Worm (Caenorhabditis elegans) whole organism, L1 larva: Measurements from ENCODE around the gene Y37D8A.25.

Experiments used
- aha-1 ChIP-seq: fragments of 150-350 bp; optimal IDR thresholded peaks from 2 replicates; lab custom pipeline; 2014; ENCODE audit warnings: missing biosample characterization, missing genetic modification characterization
- alr-1 ChIP-seq: fragments of 200-800 bp; sonication (Bioruptor generic); optimal IDR thresholded peaks from 2 replicates; lab custom pipeline; 2018; ENCODE audit warnings: borderline replicate concordance, mild to moderate bottlenecking, missing genetic modification characterization, missing compliant biosample characterization
- ces-1 ChIP-seq: fragments of 150-350 bp; optimal IDR thresholded peaks from 2 replicates; lab custom pipeline; 2014; ENCODE audit warnings: missing biosample characterization, missing genetic modification reagents, missing genetic modification characterization
- dpl-1 ChIP-seq, 3 experiments: fragments of 150-350 bp in 2 of 3; sonication (generic microtip) in 1 of 3; optimal IDR thresholded peaks; 2 replicates each; lab custom pipeline; 2014 to 2017; ENCODE audit warnings: missing biosample characterization in 3 of 3, missing genetic modification characterization in 3 of 3, missing genetic modification reagents in 3 of 3
- lin-39 ChIP-seq: fragments of 150-350 bp; optimal IDR thresholded peaks from 2 replicates; lab custom pipeline; 2014; ENCODE audit warnings: missing biosample characterization, missing genetic modification reagents, missing genetic modification characterization
- nhr-11 ChIP-seq: fragments of 150-350 bp; optimal IDR thresholded peaks from 2 replicates; lab custom pipeline; 2014; ENCODE audit warnings: missing biosample characterization, missing genetic modification characterization
- snpc-4 ChIP-seq: fragments of 150-350 bp; optimal IDR thresholded peaks from 2 replicates; lab custom pipeline; 2014; ENCODE audit warnings: missing biosample characterization, missing genetic modification characterization
- ztf-4 ChIP-seq: fragments of 150-350 bp; optimal IDR thresholded peaks from 2 replicates; lab custom pipeline; 2014; ENCODE audit warnings: missing biosample characterization, missing genetic modification characterization

- TF ChIP-seq lin-39 (tag; lab: Kevin White, UChicago), result no peak
- TF ChIP-seq dpl-1 (GFP tag; optimal IDR thresholded peaks at IDR 0.05; lab: Kevin White, UChicago), result no peak
- no peak for TF ChIP-seq nhr-11 (tag; lab: Kevin White, UChicago)
- no peak for TF ChIP-seq alr-1 (tag; lab: Kevin White, UChicago)
- TF ChIP-seq aha-1 (tag; lab: Kevin White, UChicago), result no peak
- TF ChIP-seq ztf-4 (tag; lab: Kevin White, UChicago), result no peak
- TF ChIP-seq ces-1 (GFP tag; lab: Kevin White, UChicago), result no peak
- TF ChIP-seq snpc-4 (tag; lab: Kevin White, UChicago), result no peak
These were observed 44.6 kb upstream of the Y37D8A.25 start, which contains the start of gene Y37D8A.8 for ce11 chrIII:12864648-12865047.
